Worm (Caenorhabditis elegans): ENCODE results near the gene E01B7.2.

DNA sequence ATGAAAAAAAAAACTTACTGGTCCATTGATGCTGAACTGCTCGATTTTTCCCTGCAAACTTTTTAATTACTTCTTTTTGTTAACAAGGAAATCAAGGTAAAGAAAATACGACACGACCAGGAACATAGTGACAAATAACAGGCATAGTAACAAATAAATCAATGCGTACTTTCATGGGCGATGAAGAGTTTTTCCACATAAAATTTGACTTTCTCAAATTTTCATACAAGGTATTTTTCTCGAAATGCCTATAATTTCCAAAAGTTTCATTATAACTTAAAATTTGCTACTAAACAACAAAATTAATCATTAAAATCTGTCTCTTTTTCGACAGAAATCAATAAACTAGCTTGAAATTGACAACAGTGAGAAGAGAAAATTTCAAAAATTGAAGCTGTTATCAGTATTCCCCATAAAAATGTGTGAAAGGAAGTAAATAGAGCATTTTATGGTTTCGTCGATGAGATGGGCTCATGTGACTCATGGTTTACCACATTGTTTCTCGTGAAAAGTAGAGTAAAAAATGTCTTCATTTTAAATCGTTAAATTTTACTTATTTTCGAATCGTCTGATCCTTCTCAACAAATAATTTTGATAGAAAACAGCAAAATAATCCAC lies 24.7 kb upstream of the E01B7.2 start, which contains the start of gene fbxa-156:
- no peak for TF ChIP-seq cnd-1 (tag; optimal IDR thresholded peaks at IDR 0.05)
- TF ChIP-seq mep-1 (tag; optimal IDR thresholded peaks at IDR 0.05), result no peak
- TF ChIP-seq nhr-76 (tag; optimal IDR thresholded peaks at IDR 0.05), result no peak
- no peak for TF ChIP-seq unc-62 (GFP tag; optimal IDR thresholded peaks at IDR 0.05)
- no peak for TF ChIP-seq snpc-4 (tag; optimal IDR thresholded peaks at IDR 0.05)
- no peak for TF ChIP-seq ceh-83 (GFP tag; optimal IDR thresholded peaks at IDR 0.05)
- TF ChIP-seq ztf-11 (tag; optimal IDR thresholded peaks at IDR 0.05), result no peak
- no peak for TF ChIP-seq lsy-2 (tag; optimal IDR thresholded peaks at IDR 0.05)
- TF ChIP-seq sptf-1 (tag; optimal IDR thresholded peaks at IDR 0.05), result no peak
- TF ChIP-seq pha-4 (tag; optimal IDR thresholded peaks at IDR 0.05), result no peak
- TF ChIP-seq mab-5 (tag; optimal IDR thresholded peaks at IDR 0.05), result no peak
- TF ChIP-seq lin-13 (tag; optimal IDR thresholded peaks at IDR 0.05), result no peak
- TF ChIP-seq nhr-237 (tag; optimal IDR thresholded peaks at IDR 0.05), result no peak
